Worm (Caenorhabditis elegans): ENCODE measurements around the gene srh-184.
A peak's percentile ranks its signal among the peaks of the same experiment; 100 is the strongest.

Gene srh-184

ce11 chrV:10798090-10798489 lies at the start of gene srh-184:
Gene srh-184 (minus strand): TSS chrV:10798190.
- no peak for TF ChIP-seq him-1 (tag; optimal IDR thresholded peaks at IDR 0.05)
- TF ChIP-seq W03F9.2 (tag; optimal IDR thresholded peaks at IDR 0.05), result no peak
- no peak for TF ChIP-seq dao-5 (tag; optimal IDR thresholded peaks at IDR 0.05)

ce11 chrV:10846893-10847292 lies 48.9 kb upstream of the srh-184 start, which contains the start of gene C29A12.6:
Gene C29A12.6 (plus strand): TSS chrV:10847193.
- TF ChIP-seq him-1 (tag; optimal IDR thresholded peaks at IDR 0.05) (no peak), W03F9.2 (tag; optimal IDR thresholded peaks at IDR 0.05) (no peak)

ce11 chrV:10839398-10839797 lies 41.4 kb upstream of the srh-184 start:
- TF ChIP-seq W03F9.2 (tag; optimal IDR thresholded peaks at IDR 0.05), result no peak
- no peak for TF ChIP-seq him-1 (tag; optimal IDR thresholded peaks at IDR 0.05)
- no peak for TF ChIP-seq dao-5 (tag; optimal IDR thresholded peaks at IDR 0.05)

DNA sequence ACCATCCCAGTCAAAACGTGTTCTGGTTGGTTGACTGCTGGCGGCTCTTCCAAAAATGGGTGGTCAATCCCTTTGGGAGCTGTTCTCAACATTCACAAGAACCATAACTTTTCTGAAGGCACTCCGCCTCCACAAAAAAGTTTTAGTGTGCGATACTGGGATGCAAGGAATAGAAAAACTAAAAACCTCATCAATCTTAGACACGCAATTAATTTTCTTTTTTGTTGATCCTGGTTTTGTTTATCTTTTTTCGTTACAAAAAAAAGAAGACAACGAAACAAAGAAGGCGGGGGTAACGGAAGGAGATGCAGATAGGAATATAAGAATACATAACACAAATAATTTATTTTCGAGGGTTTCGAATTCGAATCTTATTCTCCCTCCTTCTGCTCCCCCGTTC lies 40.2 kb upstream of the srh-184 start:
- no peak for TF ChIP-seq him-1 (tag; optimal IDR thresholded peaks at IDR 0.05)
- no peak for TF ChIP-seq dao-5 (tag; optimal IDR thresholded peaks at IDR 0.05)
- TF ChIP-seq W03F9.2 (tag; optimal IDR thresholded peaks at IDR 0.05), result no peak

DNA sequence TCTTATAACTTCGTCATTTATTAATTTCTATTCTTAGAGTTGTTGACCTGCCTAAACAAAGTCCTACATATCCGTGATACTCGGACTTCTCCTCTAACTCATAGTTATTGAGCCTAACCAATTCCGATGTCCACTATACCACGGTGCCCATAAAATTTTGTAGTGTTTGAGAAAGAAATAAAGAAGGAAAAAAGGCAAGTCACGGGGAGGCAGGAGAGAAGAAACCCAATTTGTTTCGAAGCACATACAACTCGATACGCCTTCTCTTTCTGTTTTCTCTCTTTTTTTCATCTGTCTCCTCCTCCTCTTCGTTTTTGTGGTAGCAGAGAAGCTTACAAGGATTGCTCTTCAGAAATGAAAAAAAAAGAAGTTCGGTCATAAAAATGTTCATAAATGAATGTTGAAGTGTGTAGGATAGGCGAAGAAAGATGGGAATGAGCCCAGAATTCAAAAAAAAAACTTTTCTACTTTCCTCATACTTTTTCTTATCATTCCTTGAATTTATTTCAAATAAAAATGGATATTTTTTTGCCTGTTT lies 36.8 kb upstream of the srh-184 start:
- no peak for TF ChIP-seq him-1 (tag; optimal IDR thresholded peaks at IDR 0.05)
- no peak for TF ChIP-seq W03F9.2 (tag; optimal IDR thresholded peaks at IDR 0.05)
- no peak for TF ChIP-seq dao-5 (tag; optimal IDR thresholded peaks at IDR 0.05)

DNA sequence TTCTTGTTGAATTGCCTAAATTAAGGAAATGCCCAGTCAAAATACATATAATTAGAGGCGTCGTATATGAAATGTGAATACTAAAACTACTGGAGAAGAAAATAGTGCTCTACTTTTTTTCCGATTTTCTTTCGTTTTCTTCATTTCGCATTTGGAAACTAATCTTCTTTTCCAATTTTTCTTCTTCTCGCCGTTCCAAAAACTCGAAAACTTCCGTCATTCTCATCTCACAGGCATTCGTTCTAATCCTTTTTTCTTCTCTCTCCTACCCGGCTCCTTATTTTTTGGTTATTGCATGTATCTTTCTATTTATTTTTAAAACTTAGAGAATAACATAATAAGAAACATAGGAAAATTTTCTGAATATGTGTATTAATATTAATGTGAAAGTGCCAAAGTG lies 34.9 kb upstream of the srh-184 start:
- TF ChIP-seq dao-5 (tag; optimal IDR thresholded peaks at IDR 0.05), result no peak
- no peak for TF ChIP-seq W03F9.2 (tag; optimal IDR thresholded peaks at IDR 0.05)
- TF ChIP-seq him-1 (tag; optimal IDR thresholded peaks at IDR 0.05), result no peak

DNA sequence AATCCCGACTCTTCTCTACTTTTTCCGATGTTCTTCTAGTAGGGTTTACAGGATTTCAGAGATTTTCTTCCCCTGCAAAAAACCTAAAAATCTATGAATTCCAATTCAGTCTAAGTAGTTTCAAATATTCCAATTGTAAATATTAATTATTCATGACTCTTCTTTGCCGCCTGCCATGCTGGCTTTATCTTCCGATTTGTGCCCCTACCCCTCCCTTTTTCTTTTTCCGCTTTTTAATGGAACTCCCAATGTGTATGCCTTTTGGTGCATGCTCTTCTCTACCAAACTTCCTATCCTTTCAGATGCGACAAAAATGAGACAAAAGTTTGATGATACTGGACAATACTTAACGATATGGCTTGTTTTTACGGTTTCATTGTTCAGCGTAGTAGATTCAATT lies 26.7 kb upstream of the srh-184 start, which contains the start of gene nrx-1:
Gene nrx-1 (plus strand): TSS at position 301 of the 400 bp plus-strand sequence.
- TF ChIP-seq W03F9.2 (tag; optimal IDR thresholded peaks at IDR 0.05) (no peak), dao-5 (tag; optimal IDR thresholded peaks at IDR 0.05) (no peak), him-1 (tag; optimal IDR thresholded peaks at IDR 0.05) (no peak)

DNA sequence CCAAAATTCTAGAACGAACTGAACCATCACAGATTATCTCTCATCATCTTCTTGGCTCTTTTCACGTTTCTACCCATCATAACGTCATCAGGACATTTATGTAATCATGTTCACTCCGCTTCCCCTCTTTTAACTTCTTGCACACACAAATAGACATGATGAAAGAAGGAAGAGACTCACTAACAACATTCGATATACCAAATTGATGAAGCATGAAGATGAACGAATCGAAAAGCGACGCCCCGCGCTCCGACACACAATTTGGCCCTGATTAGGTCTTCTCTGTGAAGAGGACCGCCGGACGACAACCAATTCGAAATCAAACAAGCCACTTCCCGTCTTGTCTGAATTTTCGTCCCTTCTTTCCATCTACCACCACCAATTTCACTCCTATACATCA lies 20.5 kb upstream of the srh-184 start:
- TF ChIP-seq him-1 (tag; optimal IDR thresholded peaks at IDR 0.05) (no peak), W03F9.2 (tag; optimal IDR thresholded peaks at IDR 0.05) (no peak), dao-5 (tag; optimal IDR thresholded peaks at IDR 0.05) (no peak)

DNA sequence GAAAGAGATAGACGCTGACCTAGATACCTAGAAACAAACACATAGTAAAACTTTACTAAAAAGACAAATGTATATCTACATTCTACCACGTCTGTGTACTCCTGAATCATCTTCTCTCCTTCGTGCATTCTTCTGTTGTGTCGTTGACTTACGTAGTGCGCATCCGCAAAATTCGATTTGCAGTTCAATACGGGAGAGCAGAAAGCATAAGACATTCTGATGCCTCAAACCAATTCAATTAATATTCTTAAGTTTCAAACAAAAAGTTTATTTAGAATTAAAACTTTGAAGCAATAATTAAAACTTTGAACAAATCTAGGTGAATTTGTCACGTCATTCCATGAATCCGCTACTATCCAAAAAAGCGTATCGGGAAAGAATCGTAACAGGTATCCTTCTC lies 18.8 kb upstream of the srh-184 start:
- TF ChIP-seq dao-5 (tag; optimal IDR thresholded peaks at IDR 0.05) (no peak), him-1 (tag; optimal IDR thresholded peaks at IDR 0.05) (no peak), W03F9.2 (tag; optimal IDR thresholded peaks at IDR 0.05) (no peak)

DNA sequence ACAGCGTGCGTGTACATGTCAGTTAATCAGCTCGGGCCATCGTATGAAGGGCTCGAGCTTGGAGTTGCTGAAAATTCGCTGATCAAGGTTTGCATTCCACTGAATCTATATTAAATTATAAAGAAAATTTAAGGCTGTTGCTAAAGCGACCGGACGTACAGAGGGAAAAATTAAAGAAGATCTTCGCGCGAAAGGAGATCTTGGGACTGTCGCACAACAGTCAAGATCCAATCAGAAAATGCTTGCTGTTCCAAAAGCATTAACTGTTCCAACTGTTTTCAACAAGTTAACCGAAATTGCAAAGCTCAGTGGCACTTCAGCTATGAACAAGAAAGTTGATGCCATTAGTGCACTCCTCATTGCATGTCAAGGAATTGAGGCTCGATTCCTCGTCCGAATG lies 16.3 kb upstream of the srh-184 start:
- TF ChIP-seq dao-5 (tag; optimal IDR thresholded peaks at IDR 0.05) (no peak), him-1 (tag; optimal IDR thresholded peaks at IDR 0.05) (no peak), W03F9.2 (tag; optimal IDR thresholded peaks at IDR 0.05) (no peak)

- TF ChIP-seq W03F9.2 (tag; optimal IDR thresholded peaks at IDR 0.05) (peak; percentile 21), him-1 (tag; optimal IDR thresholded peaks at IDR 0.05) (no peak)
These were observed 15.6 kb upstream of the srh-184 start, which contains the start of the genes C29A12.1 and lig-1 for ce11 chrV:10813425-10814156. Gene C29A12.1 (minus strand): TSS chrV:10813487. Gene lig-1 (plus strand): TSS chrV:10814106.

- TF ChIP-seq dao-5 (tag; optimal IDR thresholded peaks at IDR 0.05) (no peak), W03F9.2 (tag; optimal IDR thresholded peaks at IDR 0.05) (no peak), him-1 (tag; optimal IDR thresholded peaks at IDR 0.05) (no peak)
These were observed 13.8 kb upstream of the srh-184 start, which contains the start of gene C29A12.22 for ce11 chrV:10811763-10812162. Gene C29A12.22 (plus strand): TSS chrV:10812063.

DNA sequence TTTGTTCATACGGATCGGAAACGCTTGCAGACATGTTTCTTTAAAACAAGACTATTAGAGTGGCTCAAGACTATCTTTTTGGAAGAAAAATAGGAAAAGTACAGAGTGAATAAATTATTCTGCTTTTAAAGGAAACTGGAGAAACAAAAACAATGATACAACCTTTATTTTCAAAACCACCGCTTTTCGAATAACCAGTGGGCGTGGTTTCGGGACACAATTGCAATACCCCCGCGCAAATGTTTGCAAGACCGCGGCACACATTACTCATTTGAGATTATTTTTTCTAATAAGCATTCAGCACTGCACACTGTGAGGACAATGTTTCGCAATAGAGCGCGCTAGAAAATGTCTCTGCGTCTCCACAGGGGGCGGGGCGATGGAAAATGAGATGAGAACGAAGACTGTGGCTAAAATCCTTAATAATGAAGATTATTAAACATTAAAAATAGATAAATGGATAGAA lies 9.9 kb upstream of the srh-184 start, which contains the start of gene plrg-1:
Gene plrg-1 (minus strand): TSS at position 51 of the 466 bp plus-strand sequence.
- TF ChIP-seq W03F9.2 (tag; optimal IDR thresholded peaks at IDR 0.05) (peak; percentile 92), him-1 (tag; optimal IDR thresholded peaks at IDR 0.05) (peak; percentile 33), dao-5 (tag; optimal IDR thresholded peaks at IDR 0.05) (peak; percentile 29)

DNA sequence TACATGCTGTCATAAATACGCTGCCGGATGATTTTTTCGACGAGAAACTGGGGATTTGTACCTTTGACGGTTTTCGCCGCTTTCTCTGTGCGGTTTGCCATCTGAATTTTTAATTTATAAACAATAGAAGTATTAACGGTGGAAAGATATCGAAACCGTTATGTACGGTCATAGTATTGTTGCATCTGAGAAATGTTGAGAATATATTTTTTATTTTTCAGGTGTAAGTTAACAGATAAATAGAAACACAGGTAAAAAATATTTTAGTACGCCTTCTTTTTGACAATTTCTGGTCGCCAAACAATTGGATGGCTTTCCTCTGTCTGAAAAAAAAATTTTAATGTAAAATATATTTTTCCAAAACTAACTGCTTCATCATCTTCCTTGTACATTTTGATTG lies 7.9 kb upstream of the srh-184 start, which contains the start of gene prp-38:
Gene prp-38 (minus strand): TSS at position 101 of the 400 bp plus-strand sequence.
- TF ChIP-seq dao-5 (tag; optimal IDR thresholded peaks at IDR 0.05) (no peak), him-1 (tag; optimal IDR thresholded peaks at IDR 0.05) (no peak), W03F9.2 (tag; optimal IDR thresholded peaks at IDR 0.05) (no peak)

All from whole organism, L4/young adult.